Fruit fly (Drosophila melanogaster) whole organism, wandering third instar larva: ENCODE measurements around the gene CG13287.

Experiments
- Abd-B ChIP-seq: fragments of >200 bp; optimal IDR thresholded peaks from 2 replicates; lab custom pipeline; 2017; ENCODE audit warnings: missing biosample characterization, missing genetic modification characterization
- CG32264 ChIP-seq: fragments of 200-800 bp; sonication (Bioruptor generic); optimal IDR thresholded peaks from 2 replicates; lab custom pipeline; 2016; ENCODE audit warnings: missing biosample characterization, missing genetic modification characterization
- CG9705 ChIP-seq: fragments of 200-800 bp; sonication (Bioruptor generic); optimal IDR thresholded peaks from 2 replicates; lab custom pipeline; 2018; ENCODE audit warnings: missing biosample characterization, mild to moderate bottlenecking, missing genetic modification characterization
- CrebA ChIP-seq: fragments of 200-800 bp; sonication (Bioruptor generic); optimal IDR thresholded peaks from 2 replicates; lab custom pipeline; 2016; ENCODE audit warnings: missing biosample characterization, mild to moderate bottlenecking, missing genetic modification characterization, borderline replicate concordance
- Dfd ChIP-seq: fragments of >200 bp; optimal IDR thresholded peaks from 2 replicates; lab custom pipeline; 2017; ENCODE audit warnings: missing biosample characterization, missing genetic modification characterization
- Dif ChIP-seq: fragments of 200-275, 200-300 bp; sonication (Bioruptor generic); optimal IDR thresholded peaks from 2 replicates; lab custom pipeline; 2018; ENCODE audit warnings: missing biosample characterization, missing genetic modification characterization; ENCODE audit not compliant: partially characterized antibody
- GATAd ChIP-seq: sonication (Bioruptor generic); optimal IDR thresholded peaks from 2 replicates; lab custom pipeline; 2016; ENCODE audit warnings: missing biosample characterization, missing genetic modification characterization
- HLH106 ChIP-seq: fragments of 200-800 bp; optimal IDR thresholded peaks from 3 replicates; lab custom pipeline; 2019; ENCODE audit warnings: missing biosample characterization, mild to moderate bottlenecking, missing genetic modification characterization, moderate library complexity
- Hnf4 ChIP-seq: fragments of 200-800 bp; sonication (Bioruptor generic); optimal IDR thresholded peaks from 2 replicates; lab custom pipeline; 2016; ENCODE audit warnings: missing biosample characterization, mild to moderate bottlenecking, missing genetic modification characterization
- Hr78 ChIP-seq: fragments of >200 bp; optimal IDR thresholded peaks from 2 replicates; lab custom pipeline; 2017; ENCODE audit warnings: missing biosample characterization, missing genetic modification characterization
- Hr83 ChIP-seq: fragments of 200-300 bp; sonication (Bioruptor generic); optimal IDR thresholded peaks from 2 replicates; lab custom pipeline; 2016; ENCODE audit warnings: missing biosample characterization, mild to moderate bottlenecking, missing genetic modification characterization, moderate library complexity; ENCODE audit not compliant: poor library complexity, severe bottlenecking
- Jra ChIP-seq: sonication (Bioruptor generic); optimal IDR thresholded peaks from 2 replicates; lab custom pipeline; 2016; ENCODE audit warnings: missing biosample characterization, missing genetic modification characterization
- Mio ChIP-seq: sonication (Bioruptor generic); optimal IDR thresholded peaks from 2 replicates; lab custom pipeline; 2016; ENCODE audit warnings: missing biosample characterization, missing genetic modification characterization
- Myc ChIP-seq: fragments of >200 bp; optimal IDR thresholded peaks from 2 replicates; lab custom pipeline; 2017
- N ChIP-seq: fragments of >200 bp; optimal IDR thresholded peaks from 2 replicates; lab custom pipeline; 2018; ENCODE audit warnings: missing biosample characterization, missing external identifiers, missing genetic modification characterization
- OdsH ChIP-seq: fragments of 200-800 bp; sonication (Bioruptor generic); optimal IDR thresholded peaks from 2 replicates; lab custom pipeline; 2016; ENCODE audit warnings: missing biosample characterization, mild to moderate bottlenecking, missing genetic modification characterization
- Rel ChIP-seq, 2 experiments: fragments of 200-800 bp; sonication (Bioruptor generic) in 1 of 2; optimal IDR thresholded peaks; 2 replicates in 1 of 2; 3 replicates in 1 of 2; lab custom pipeline; 2016 to 2019; ENCODE audit warnings: mild to moderate bottlenecking in 2 of 2, missing biosample characterization in 2 of 2, missing genetic modification characterization in 2 of 2, moderate library complexity in 1 of 2
- Sp1 ChIP-seq: fragments of 200-800 bp; sonication (Bioruptor generic); optimal IDR thresholded peaks from 3 replicates; lab custom pipeline; 2019; ENCODE audit warnings: missing biosample characterization, mild to moderate bottlenecking, missing genetic modification characterization, moderate library complexity
- Vsx2 ChIP-seq: fragments of 200-300, 225-300 bp; sonication (Bioruptor generic); optimal IDR thresholded peaks from 2 replicates; lab custom pipeline; 2018; ENCODE audit warnings: missing biosample characterization, missing genetic modification characterization; ENCODE audit not compliant: partially characterized antibody
- br ChIP-seq: fragments of 200-800 bp; sonication (Bioruptor generic); optimal IDR thresholded peaks from 2 replicates; lab custom pipeline; 2016; ENCODE audit warnings: missing biosample characterization, missing genetic modification characterization
- brk ChIP-seq: fragments of 200-800 bp; sonication (Bioruptor generic); optimal IDR thresholded peaks from 2 replicates; lab custom pipeline; 2016; ENCODE audit warnings: missing biosample characterization, mild to moderate bottlenecking, missing genetic modification characterization
- dl ChIP-seq, 2 experiments: fragments of 175-275, 200-275 bp in 1 of 2; fragments of 200-275 bp in 1 of 2; sonication (Bioruptor generic); optimal IDR thresholded peaks; lab custom pipeline; 2018; ENCODE audit warnings: mild to moderate bottlenecking in 2 of 2, missing biosample characterization in 2 of 2, missing genetic modification characterization in 2 of 2, moderate library complexity in 2 of 2; ENCODE audit not compliant: partially characterized antibody in 2 of 2, insufficient read depth in 1 of 2
- dmrt93B ChIP-seq: fragments of 200-800 bp; sonication (Bioruptor generic); optimal IDR thresholded peaks from 2 replicates; lab custom pipeline; 2018; ENCODE audit warnings: missing biosample characterization, mild to moderate bottlenecking, missing genetic modification characterization
- dsf ChIP-seq: sonication (Bioruptor generic); optimal IDR thresholded peaks from 2 replicates; lab custom pipeline; 2016; ENCODE audit warnings: missing biosample characterization, missing genetic modification characterization, borderline replicate concordance
- ey ChIP-seq: fragments of 200-800 bp; sonication (Bioruptor generic); optimal IDR thresholded peaks from 2 replicates; lab custom pipeline; 2016; ENCODE audit warnings: missing biosample characterization, missing genetic modification characterization
- foxo ChIP-seq, 2 experiments: fragments of 200-800 bp; sonication (Bioruptor generic); optimal IDR thresholded peaks; 2 replicates in 1 of 2; 3 replicates in 1 of 2; lab custom pipeline; 2016 to 2017; ENCODE audit warnings: missing biosample characterization in 2 of 2, missing genetic modification characterization in 2 of 2
- fru ChIP-seq: fragments of 200-800 bp; sonication (Bioruptor generic); optimal IDR thresholded peaks from 3 replicates; lab custom pipeline; 2016; ENCODE audit warnings: missing biosample characterization, mild to moderate bottlenecking, missing genetic modification characterization
- h ChIP-seq: fragments of 200-800 bp; sonication (Bioruptor generic); optimal IDR thresholded peaks from 3 replicates; lab custom pipeline; 2016; ENCODE audit warnings: missing biosample characterization, mild to moderate bottlenecking, missing genetic modification characterization
- jim ChIP-seq: fragments of 175-275, 200-325 bp; sonication (Bioruptor generic); optimal IDR thresholded peaks from 2 replicates; lab custom pipeline; 2016; ENCODE audit warnings: missing biosample characterization, mild to moderate bottlenecking, missing genetic modification characterization
- lola ChIP-seq: fragments of >200 bp; optimal IDR thresholded peaks from 2 replicates; lab custom pipeline; 2017; ENCODE audit warnings: missing biosample characterization, missing genetic modification characterization
- pan ChIP-seq: fragments of >200 bp; optimal IDR thresholded peaks from 2 replicates; lab custom pipeline; 2017
- psq ChIP-seq: fragments of 200-800 bp; sonication (Bioruptor generic); optimal IDR thresholded peaks from 3 replicates; lab custom pipeline; 2017; ENCODE audit warnings: missing biosample characterization, mild to moderate bottlenecking, missing genetic modification characterization, moderate library complexity
- rgr ChIP-seq: fragments of 200-800 bp; sonication (Bioruptor generic); optimal IDR thresholded peaks from 3 replicates; lab custom pipeline; 2016; ENCODE audit warnings: missing biosample characterization, mild to moderate bottlenecking, missing genetic modification characterization
- sage ChIP-seq: fragments of 200-800 bp; sonication (Bioruptor generic); optimal IDR thresholded peaks from 2 replicates; lab custom pipeline; 2016; ENCODE audit warnings: missing biosample characterization, mild to moderate bottlenecking, missing genetic modification characterization
- sv ChIP-seq: fragments of 200-800 bp; sonication (Bioruptor generic); optimal IDR thresholded peaks from 3 replicates; lab custom pipeline; 2016; ENCODE audit warnings: missing biosample characterization, missing genetic modification characterization
- tai ChIP-seq: sonication (Bioruptor generic); optimal IDR thresholded peaks from 2 replicates; lab custom pipeline; 2016; ENCODE audit warnings: missing biosample characterization, missing genetic modification characterization
- usp ChIP-seq: fragments of >200 bp; optimal IDR thresholded peaks from 2 replicates; lab custom pipeline; 2017; ENCODE audit warnings: missing biosample characterization, missing genetic modification characterization
- woc ChIP-seq: sonication (Bioruptor generic); optimal IDR thresholded peaks from 2 replicates; lab custom pipeline; 2016; ENCODE audit warnings: missing biosample characterization, mild to moderate bottlenecking, missing genetic modification characterization

CG13287 gene

DNA sequence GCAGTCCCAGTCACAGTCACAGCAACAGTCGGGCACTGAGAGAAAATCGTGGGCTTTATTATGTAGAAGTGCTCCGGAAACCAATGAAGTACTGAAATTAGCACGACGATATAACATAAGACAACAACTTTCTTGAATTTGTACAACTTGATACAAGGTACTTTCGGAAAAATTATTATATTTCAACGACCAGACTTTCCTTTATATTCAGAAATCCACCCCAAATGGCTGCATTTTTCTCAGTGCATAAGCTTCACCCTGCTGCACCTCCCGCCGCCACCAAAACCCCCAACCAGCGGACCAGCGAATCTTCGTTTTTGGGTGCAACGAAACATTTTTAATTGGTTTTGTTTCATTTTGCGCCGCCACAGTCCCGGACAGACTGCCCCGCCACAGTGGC is 19.1 kb upstream of the CG13287 start:
- TF ChIP-seq CG32264 (GFP tag; lab: Kevin White, UChicago) (peak; percentile 28), sv (no peak), GATAd (GFP tag; lab: Kevin White, UChicago) (no peak), fru (GFP tag; lab: Kevin White, UChicago) (peak; percentile 80), usp (no peak), lola (no peak), foxo (GFP tag; optimal IDR thresholded peaks at IDR 0.05; lab: Kevin White, UChicago) (peak in 1 of 2 experiments; percentile 83), N (GFP tag; lab: Kevin White, UChicago) (no peak), HLH106 (tag; lab: Kevin White, UChicago) (peak; percentile 74), h (GFP tag; lab: Kevin White, UChicago) (peak; percentile 72), dsf (GFP tag; lab: Kevin White, UChicago) (no peak), Myc (lab: Kevin White, UChicago) (no peak), CrebA (no peak), Hr83 (no peak), Dfd (no peak), Vsx2 (GFP tag; lab: Kevin White, UChicago) (no peak), sage (GFP tag; lab: Kevin White, UChicago) (peak; percentile 35), Hnf4 (GFP tag; lab: Kevin White, UChicago) (peak; percentile 30), Dif (GFP tag; lab: Kevin White, UChicago) (no peak), rgr (peak; percentile 65), br (GFP tag; lab: Kevin White, UChicago) (peak; percentile 65), woc (peak; percentile 57), CG9705 (GFP tag; lab: Kevin White, UChicago) (peak; percentile 52), dl (GFP tag; optimal IDR thresholded peaks at IDR 0.05; lab: Kevin White, UChicago; ENCODE audit: insufficient read depth in 1 of 2, partially characterized antibody in 2 of 2) (no peak), Hr78 (GFP tag; lab: Kevin White, UChicago) (no peak), Abd-B (GFP tag; lab: Kevin White, UChicago) (no peak), ey (GFP tag; lab: Kevin White, UChicago) (peak; percentile 72), Rel (GFP tag; optimal IDR thresholded peaks at IDR 0.05; lab: Kevin White, UChicago) (no peak), Rel (tag; optimal IDR thresholded peaks at IDR 0.05; lab: Kevin White, UChicago) (no peak), tai (GFP tag; lab: Kevin White, UChicago) (no peak), pan (lab: Kevin White, UChicago) (no peak), Mio (GFP tag; lab: Kevin White, UChicago) (no peak), Sp1 (peak; percentile 74), psq (peak; percentile 45), jim (GFP tag; lab: Kevin White, UChicago) (no peak), dmrt93B (peak; percentile 66), OdsH (GFP tag; lab: Kevin White, UChicago) (peak; percentile 69), brk (no peak), Jra (GFP tag; lab: Kevin White, UChicago) (no peak)
- TF ChIP-seq, all 38 proteins: peak for 16

DNA sequence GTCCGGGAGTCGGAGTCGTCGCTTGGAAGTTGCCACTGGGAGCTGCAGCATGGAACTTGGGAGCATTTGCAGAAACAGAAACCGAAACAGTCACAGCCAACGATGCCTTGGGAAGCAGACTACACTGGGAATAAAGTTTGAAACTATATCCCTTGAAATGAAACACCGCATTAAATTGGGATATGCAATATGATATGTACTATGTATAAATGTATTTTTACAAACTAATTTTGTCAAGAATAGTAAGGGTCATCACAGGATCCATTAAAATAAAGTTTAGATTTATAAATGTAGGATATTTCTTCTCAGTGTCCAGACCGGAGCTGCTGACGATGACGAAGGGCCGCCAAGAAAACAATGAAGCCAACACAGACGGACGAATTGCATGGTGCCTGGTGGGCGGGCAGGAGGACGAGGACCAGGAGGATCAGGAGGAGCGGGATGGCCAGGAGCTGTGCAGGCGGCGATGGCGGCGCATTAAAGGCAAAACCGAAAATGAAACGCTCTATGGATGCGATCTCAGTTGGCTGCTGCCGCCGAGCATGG is 18.2 kb upstream of the CG13287 start:
- TF ChIP-seq fru (GFP tag; lab: Kevin White, UChicago) (peak; percentile 54), tai (GFP tag; lab: Kevin White, UChicago) (no peak), Jra (GFP tag; lab: Kevin White, UChicago) (no peak), dl (GFP tag; optimal IDR thresholded peaks at IDR 0.05; lab: Kevin White, UChicago; ENCODE audit: insufficient read depth in 1 of 2, partially characterized antibody in 2 of 2) (no peak), OdsH (GFP tag; lab: Kevin White, UChicago) (peak; percentile 38), ey (GFP tag; lab: Kevin White, UChicago) (peak; percentile 40), woc (peak; percentile 26), usp (no peak), rgr (peak; percentile 38), foxo (GFP tag; optimal IDR thresholded peaks at IDR 0.05; lab: Kevin White, UChicago) (peak in 1 of 2 experiments; percentile 46), N (GFP tag; lab: Kevin White, UChicago) (no peak), h (GFP tag; lab: Kevin White, UChicago) (peak; percentile 63), sv (no peak), dsf (GFP tag; lab: Kevin White, UChicago) (no peak), Myc (lab: Kevin White, UChicago) (no peak), br (GFP tag; lab: Kevin White, UChicago) (peak; percentile 34), Sp1 (peak; percentile 61), HLH106 (tag; lab: Kevin White, UChicago) (peak; percentile 15), Hnf4 (GFP tag; lab: Kevin White, UChicago) (peak; percentile 29), psq (peak; percentile 14)
